Worm (Caenorhabditis elegans) whole organism, L1 larva: ENCODE data around the gene rabs-5.

Experiments
- C16A3.4 ChIP-seq: fragments of 150-350 bp; optimal IDR thresholded peaks from 2 replicates; lab custom pipeline; 2014; ENCODE audit warnings: missing biosample characterization, missing genetic modification characterization
- C34B4.2 ChIP-seq: sonication (generic microtip); optimal IDR thresholded peaks from 2 replicates; lab custom pipeline; 2017; ENCODE audit warnings: mild to moderate bottlenecking, missing genetic modification characterization, missing compliant biosample characterization
- F16B12.6 ChIP-seq: fragments of 150-350 bp; optimal IDR thresholded peaks from 2 replicates; lab custom pipeline; 2014; ENCODE audit warnings: missing biosample characterization, missing genetic modification characterization
- aly-2 ChIP-seq: fragments of 150-350 bp; optimal IDR thresholded peaks from 2 replicates; lab custom pipeline; 2014; ENCODE audit warnings: missing biosample characterization, missing genetic modification characterization
- blmp-1 ChIP-seq: fragments of 150-350 bp; optimal IDR thresholded peaks from 2 replicates; lab custom pipeline; 2014; ENCODE audit warnings: missing biosample characterization, missing genetic modification characterization
- ceh-63 ChIP-seq: fragments of 200-800 bp; sonication (Bioruptor generic); optimal IDR thresholded peaks from 2 replicates; lab custom pipeline; 2018; ENCODE audit warnings: mild to moderate bottlenecking, missing genetic modification characterization, missing compliant biosample characterization
- ceh-82 ChIP-seq, 3 experiments: fragments of 150-350 bp in 1 of 3; sonication (generic microtip) in 2 of 3; optimal IDR thresholded peaks; 2 replicates each; lab custom pipeline; 2014 to 2017; ENCODE audit warnings: missing biosample characterization in 3 of 3, missing genetic modification characterization in 3 of 3
- ceh-88 ChIP-seq: fragments of 200-800 bp; sonication (Bioruptor generic); IDR thresholded peaks from 2 replicates; pipeline ENCODE4 v1.3.6; 2022; ENCODE audit warnings: missing genetic modification characterization, missing compliant biosample characterization
- ceh-90 ChIP-seq: sonication (generic microtip); optimal IDR thresholded peaks from 2 replicates; lab custom pipeline; 2016; ENCODE audit warnings: missing genetic modification characterization, missing compliant biosample characterization
- dpl-1 ChIP-seq, 3 experiments: fragments of 150-350 bp in 2 of 3; sonication (generic microtip) in 1 of 3; optimal IDR thresholded peaks; 2 replicates each; lab custom pipeline; 2014 to 2017; ENCODE audit warnings: missing biosample characterization in 3 of 3, missing genetic modification characterization in 3 of 3, missing genetic modification reagents in 3 of 3
- efl-1 ChIP-seq, 4 experiments: fragments of 150-350 bp; optimal IDR thresholded peaks in 3 of 4; peaks in 1 of 4; 1 replicate in 1 of 4; 2 replicates in 3 of 4; lab custom pipeline; 2014; ENCODE audit warnings: missing biosample characterization in 2 of 4, missing genetic modification characterization in 2 of 4, missing genetic modification reagents in 2 of 4
- egl-27 ChIP-seq, 2 experiments: fragments of 150-350 bp in 1 of 2; sonication (generic microtip); optimal IDR thresholded peaks; 3 replicates each; lab custom pipeline; 2017 to 2018; ENCODE audit warnings: missing biosample characterization in 2 of 2, missing genetic modification characterization in 2 of 2, missing genetic modification reagents in 2 of 2
- elt-2 ChIP-seq: sonication (generic microtip); optimal IDR thresholded peaks from 2 replicates; lab custom pipeline; 2016; ENCODE audit warnings: missing genetic modification characterization, mild to moderate bottlenecking, inconsistent platforms, missing compliant biosample characterization, missing genetic modification reagents
- elt-3 ChIP-seq, 6 experiments: fragments of 150-350 bp in 1 of 6; sonication (generic microtip); optimal IDR thresholded peaks; 2 replicates each; lab custom pipeline; 2017 to 2018; ENCODE audit warnings: missing biosample characterization in 6 of 6, missing genetic modification characterization in 6 of 6, inconsistent platforms in 1 of 6
- ets-5 ChIP-seq: fragments of 200-800 bp; sonication (Bioruptor generic); IDR thresholded peaks from 2 replicates; pipeline ENCODE4 v1.3.6; 2022; ENCODE audit warnings: missing genetic modification characterization, missing compliant biosample characterization
- hlh-17 ChIP-seq: fragments of 200-800 bp; sonication (Bioruptor generic); optimal IDR thresholded peaks from 2 replicates; lab custom pipeline; 2018; ENCODE audit warnings: missing genetic modification characterization, mild to moderate bottlenecking, missing compliant biosample characterization, moderate library complexity, borderline replicate concordance
- hlh-4 ChIP-seq: sonication (generic microtip); optimal IDR thresholded peaks from 2 replicates; lab custom pipeline; 2016; ENCODE audit warnings: mild to moderate bottlenecking, missing genetic modification characterization, missing compliant biosample characterization
- irx-1 ChIP-seq: sonication (generic microtip); optimal IDR thresholded peaks from 2 replicates; lab custom pipeline; 2016; ENCODE audit warnings: missing genetic modification characterization, missing compliant biosample characterization
- lin-13 ChIP-seq: fragments of 150-350 bp; optimal IDR thresholded peaks from 2 replicates; lab custom pipeline; 2014; ENCODE audit warnings: missing biosample characterization, missing genetic modification reagents, missing genetic modification characterization
- lin-15B ChIP-seq: fragments of 150-350 bp; sonication (generic microtip); optimal IDR thresholded peaks from 3 replicates; lab custom pipeline; 2014; ENCODE audit warnings: missing biosample characterization, missing genetic modification characterization
- lin-35 ChIP-seq, 2 experiments: fragments of 150-350 bp; optimal IDR thresholded peaks; 2 replicates each; lab custom pipeline; 2014; ENCODE audit warnings: missing biosample characterization in 2 of 2, missing genetic modification characterization in 2 of 2, missing genetic modification reagents in 2 of 2
- lir-3 ChIP-seq: sonication (generic microtip); optimal IDR thresholded peaks from 2 replicates; lab custom pipeline; 2016; ENCODE audit warnings: mild to moderate bottlenecking, missing genetic modification characterization, moderate library complexity, missing compliant biosample characterization; ENCODE audit not compliant: poor library complexity
- lsy-2 ChIP-seq, 2 experiments: fragments of 150-350 bp; optimal IDR thresholded peaks; 2 replicates each; lab custom pipeline; 2014; ENCODE audit warnings: missing biosample characterization in 2 of 2, missing genetic modification characterization in 2 of 2
- nhr-19 ChIP-seq: fragments of 200-800 bp; sonication (Bioruptor generic); conservative IDR thresholded peaks from 2 replicates; pipeline ENCODE4 v1.3.6; 2022; ENCODE audit warnings: missing genetic modification characterization, missing compliant biosample characterization
- nhr-28 ChIP-seq: fragments of 150-350 bp; optimal IDR thresholded peaks from 2 replicates; lab custom pipeline; 2014; ENCODE audit warnings: missing biosample characterization, missing genetic modification characterization
- nhr-84 ChIP-seq: sonication (generic microtip); optimal IDR thresholded peaks from 2 replicates; lab custom pipeline; 2017; ENCODE audit warnings: missing biosample characterization, missing genetic modification characterization
- nhr-85 ChIP-seq: sonication (generic microtip); peaks from one replicate; lab custom pipeline; 2016; ENCODE audit warnings: missing genetic modification characterization, inconsistent platforms, missing compliant biosample characterization
- nhr-90 ChIP-seq: sonication (generic microtip); optimal IDR thresholded peaks from 2 replicates; lab custom pipeline; 2016; ENCODE audit warnings: mild to moderate bottlenecking, missing genetic modification characterization, missing compliant biosample characterization; ENCODE audit not compliant: poor library complexity
- pag-3 ChIP-seq: sonication (generic microtip); optimal IDR thresholded peaks from 2 replicates; lab custom pipeline; 2017; ENCODE audit warnings: missing genetic modification characterization, mild to moderate bottlenecking, missing compliant biosample characterization, antibody characterized with exemption, borderline replicate concordance; ENCODE audit not compliant: insufficient read depth
- pax-3 ChIP-seq: fragments of 200-800 bp; sonication (Bioruptor generic); optimal IDR thresholded peaks from 2 replicates; lab custom pipeline; 2018; ENCODE audit warnings: mild to moderate bottlenecking, missing genetic modification characterization, moderate library complexity, missing compliant biosample characterization
- rnt-1 ChIP-seq: sonication (generic microtip); optimal IDR thresholded peaks from 2 replicates; lab custom pipeline; 2016; ENCODE audit warnings: mild to moderate bottlenecking, missing genetic modification characterization, moderate library complexity, missing compliant biosample characterization
- skn-1 ChIP-seq: fragments of 150-350 bp; optimal IDR thresholded peaks from 2 replicates; lab custom pipeline; 2014; ENCODE audit warnings: missing biosample characterization, missing genetic modification characterization
- snpc-4 ChIP-seq: fragments of 150-350 bp; optimal IDR thresholded peaks from 2 replicates; lab custom pipeline; 2014; ENCODE audit warnings: missing biosample characterization, missing genetic modification characterization
- sox-4 ChIP-seq: sonication (generic microtip); optimal IDR thresholded peaks from 2 replicates; lab custom pipeline; 2016; ENCODE audit warnings: missing genetic modification characterization, missing compliant biosample characterization
- sup-37 ChIP-seq: fragments of 200-800 bp; sonication (Bioruptor generic); optimal IDR thresholded peaks from 2 replicates; lab custom pipeline; 2018; ENCODE audit warnings: mild to moderate bottlenecking, missing genetic modification characterization, missing compliant biosample characterization
- unc-130 ChIP-seq: fragments of 150-350 bp; optimal IDR thresholded peaks from 2 replicates; lab custom pipeline; 2017; ENCODE audit warnings: missing biosample characterization, missing genetic modification characterization, inconsistent platforms
- unc-30 ChIP-seq: sonication (generic microtip); optimal IDR thresholded peaks from 2 replicates; lab custom pipeline; 2017; ENCODE audit warnings: missing biosample characterization, missing genetic modification characterization
- unc-62 ChIP-seq: fragments of 150-350 bp; optimal IDR thresholded peaks from 2 replicates; lab custom pipeline; 2014; ENCODE audit warnings: missing biosample characterization, missing genetic modification reagents, missing genetic modification characterization
- vab-15 ChIP-seq: sonication (generic microtip); optimal IDR thresholded peaks from 2 replicates; lab custom pipeline; 2017; ENCODE audit warnings: missing genotype, mild to moderate bottlenecking, missing genetic modification characterization, missing compliant biosample characterization
- zag-1 ChIP-seq: fragments of 150-350 bp; optimal IDR thresholded peaks from 2 replicates; lab custom pipeline; 2014; ENCODE audit warnings: missing biosample characterization, missing genetic modification characterization
- zip-4 ChIP-seq: fragments of 200-800 bp; sonication (Bioruptor generic); optimal IDR thresholded peaks from 2 replicates; lab custom pipeline; 2018; ENCODE audit warnings: mild to moderate bottlenecking, missing genetic modification characterization, moderate library complexity, missing compliant biosample characterization

The rabs-5 gene

ce11 chrIV:8113161-8113560 is 5.8 kb upstream of the rabs-5 start, which contains the start of gene Y42H9AR.1 (continued):
- no peak for TF ChIP-seq nhr-84 (tag; lab: Kevin White, UChicago)
- no peak for TF ChIP-seq pax-3 (tag; lab: Kevin White, UChicago)
- no peak for TF ChIP-seq rnt-1 (tag; lab: Kevin White, UChicago)
- TF ChIP-seq lin-15B (tag; lab: Kevin White, UChicago): no peak
- TF ChIP-seq C34B4.2 (tag; lab: Kevin White, UChicago): no peak
- TF ChIP-seq zag-1 (tag; lab: Kevin White, UChicago): no peak
- no peak for TF ChIP-seq pag-3 (tag; lab: Kevin White, UChicago)
- TF ChIP-seq hlh-4 (tag; lab: Kevin White, UChicago): no peak
- TF ChIP-seq ets-5 (GFP tag; lab: Robert Waterston, UW): no peak
- no peak for TF ChIP-seq sup-37 (GFP tag; lab: Kevin White, UChicago)
- no peak for TF ChIP-seq ceh-88
- no peak for TF ChIP-seq egl-27 (tag; optimal IDR thresholded peaks at IDR 0.05; lab: Kevin White, UChicago)
- no peak for TF ChIP-seq skn-1
- no peak for TF ChIP-seq nhr-28
- no peak for TF ChIP-seq ceh-63
- TF ChIP-seq efl-1 (optimal IDR thresholded peaks at IDR 0.05; lab: Kevin White, UChicago): peak; percentile 18 to 40
- peak; percentile 45 to 77 for TF ChIP-seq efl-1 (GFP tag; optimal IDR thresholded peaks at IDR 0.05 in 1 of 2; lab: Kevin White, UChicago)
- TF ChIP-seq aly-2 (tag; lab: Kevin White, UChicago): no peak
- no peak for TF ChIP-seq elt-3 (tag; optimal IDR thresholded peaks at IDR 0.05; lab: Kevin White, UChicago)
- no peak for TF ChIP-seq lir-3 (tag; lab: Kevin White, UChicago)
- TF ChIP-seq ceh-90 (tag; lab: Kevin White, UChicago): no peak
- TF ChIP-seq unc-62 (GFP tag; lab: Kevin White, UChicago): no peak
- no peak for TF ChIP-seq lin-13 (GFP tag; lab: Kevin White, UChicago)
- no peak for TF ChIP-seq vab-15 (tag; lab: Kevin White, UChicago)
- peak; percentile 16 for TF ChIP-seq sox-4 (tag; lab: Kevin White, UChicago)
- TF ChIP-seq hlh-17 (GFP tag; lab: Kevin White, UChicago): no peak
- no peak for TF ChIP-seq snpc-4 (tag; lab: Kevin White, UChicago)
- no peak for TF ChIP-seq nhr-85 (tag; lab: Kevin White, UChicago)
- TF ChIP-seq nhr-90 (tag; lab: Kevin White, UChicago): peak; percentile 0
- no peak for TF ChIP-seq nhr-19 (GFP tag; lab: Robert Waterston, UW)
- no peak for TF ChIP-seq unc-30
- TF ChIP-seq irx-1: no peak
- TF ChIP-seq zip-4: no peak
- TF ChIP-seq elt-2 (tag; lab: Kevin White, UChicago): no peak
- TF ChIP-seq, all 84 proteins: peak for 14

ce11 chrIV:8112646-8113045 is 5.2 kb upstream of the rabs-5 start:
- peak; percentile 25 for TF ChIP-seq blmp-1 (tag; lab: Kevin White, UChicago)
- peak; percentile 81 for TF ChIP-seq F16B12.6 (tag; lab: Kevin White, UChicago)
- peak; percentile 53 for TF ChIP-seq unc-130 (tag; lab: Kevin White, UChicago)
- TF ChIP-seq ceh-82 (tag; optimal IDR thresholded peaks at IDR 0.05; lab: Kevin White, UChicago): peak in 1 of 3 experiments; percentile 7
- no peak for TF ChIP-seq ets-5 (GFP tag; lab: Robert Waterston, UW)
- peak; percentile 17 for TF ChIP-seq vab-15 (tag; lab: Kevin White, UChicago)
- TF ChIP-seq dpl-1 (GFP tag; optimal IDR thresholded peaks at IDR 0.05; lab: Kevin White, UChicago): peak; percentile 48 to 85 (median 77)
- TF ChIP-seq nhr-85 (tag; lab: Kevin White, UChicago): no peak
- TF ChIP-seq lin-35 (GFP tag; optimal IDR thresholded peaks at IDR 0.05; lab: Kevin White, UChicago): peak; percentile 67 to 86
- TF ChIP-seq efl-1 (optimal IDR thresholded peaks at IDR 0.05; lab: Kevin White, UChicago): peak in 1 of 2 experiments; percentile 72
- peak; percentile 81 to 98 for TF ChIP-seq efl-1 (GFP tag; optimal IDR thresholded peaks at IDR 0.05 in 1 of 2; lab: Kevin White, UChicago)
- TF ChIP-seq C16A3.4 (tag; lab: Kevin White, UChicago): peak; percentile 11
- no peak for TF ChIP-seq sup-37 (GFP tag; lab: Kevin White, UChicago)
- TF ChIP-seq lsy-2 (tag; optimal IDR thresholded peaks at IDR 0.05; lab: Kevin White, UChicago): peak in 1 of 2 experiments; percentile 18
- TF ChIP-seq ceh-63: no peak
